Fruit fly (Drosophila melanogaster): ENCODE results near the gene CG34452.

DNA sequence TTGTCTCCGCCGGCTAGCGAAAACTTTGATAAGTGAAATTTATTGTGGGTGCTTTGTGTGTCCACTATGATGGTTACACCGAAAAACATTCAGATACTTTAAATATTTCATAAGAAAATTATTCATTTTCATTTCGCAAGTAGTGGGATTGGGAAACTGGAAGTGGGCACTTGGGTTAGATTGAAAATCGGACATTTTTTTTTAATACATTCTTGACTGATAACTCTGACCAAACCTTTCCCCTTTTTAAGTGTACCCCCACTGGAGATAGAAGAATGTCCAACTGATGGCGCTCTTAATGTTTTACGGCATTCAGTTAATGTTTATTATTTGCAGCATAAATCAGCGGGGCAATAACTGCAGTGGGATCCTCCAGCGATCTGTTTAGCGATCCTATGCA is 10.0 kb downstream of the CG34452 start:
- TF ChIP-seq OdsH (GFP tag; optimal IDR thresholded peaks at IDR 0.05) (no peak), Sox102F (GFP tag; optimal IDR thresholded peaks at IDR 0.05) (no peak), eg (GFP tag; IDR thresholded peaks at IDR 0.05) (no peak)
